Fruit fly (Drosophila melanogaster) whole organism: ENCODE results near the gene CG17110.

ENCODE experiments used
- CG8478 ChIP-seq: fragments of >200 bp; optimal IDR thresholded peaks from 2 replicates; lab custom pipeline; 2018; ENCODE audit warnings: inconsistent platforms
- EcR ChIP-seq, 2 experiments: fragments of >200 bp; optimal IDR thresholded peaks; 2 replicates each; lab custom pipeline; 2017; ENCODE audit warnings: missing biosample characterization in 2 of 2, missing genetic modification characterization in 2 of 2, missing genetic modification reagents in 2 of 2
- pan ChIP-seq: fragments of >200 bp; optimal IDR thresholded peaks from 2 replicates; lab custom pipeline; 2017
- psq ChIP-seq: fragments of >200 bp; optimal IDR thresholded peaks from 2 replicates; lab custom pipeline; 2017
- usp ChIP-seq: fragments of >200 bp; optimal IDR thresholded peaks from 2 replicates; lab custom pipeline; 2017; ENCODE audit warnings: missing biosample characterization, missing genetic modification characterization, mixed read lengths

DNA sequence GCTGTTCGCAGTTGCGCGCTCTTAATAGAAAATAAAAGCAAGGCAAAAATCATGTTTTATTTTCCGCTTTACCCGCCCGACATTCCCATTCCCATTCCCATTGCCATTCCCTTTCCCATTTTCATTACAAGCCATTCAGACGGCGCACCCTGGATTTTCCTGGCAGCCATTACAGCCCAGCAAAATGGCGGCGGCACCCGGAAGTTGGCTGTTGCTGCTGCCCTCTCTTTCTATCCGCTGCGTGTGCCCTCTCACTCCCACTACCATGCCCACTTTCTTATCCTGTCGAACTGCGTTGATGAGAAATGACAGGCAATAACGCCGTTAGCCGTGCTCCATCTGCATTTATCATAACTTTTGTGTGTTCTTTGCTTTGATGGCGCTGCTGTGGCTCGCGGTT is 3.3 kb upstream of the CG17110 start:
- TF ChIP-seq pan (lab: Kevin White, UChicago) (no peak), CG8478 (lab: Kevin White, UChicago) (no peak), EcR (GFP tag; optimal IDR thresholded peaks at IDR 0.05; lab: Kevin White, UChicago) (no peak), psq (no peak), usp (no peak)
